Fruit fly (Drosophila melanogaster) whole organism, embryonic: ENCODE data around the gene CG14022.

ENCODE experiments used
- Asciz ChIP-seq: fragments of 200-800 bp; sonication (Bioruptor generic); optimal IDR thresholded peaks from 2 replicates; lab custom pipeline; 2017; ENCODE audit warnings: missing biosample characterization, mild to moderate bottlenecking, missing genetic modification characterization, missing genetic modification reagents
- CG10147 ChIP-seq: fragments of 200-800 bp; sonication (Bioruptor generic); optimal IDR thresholded peaks from 2 replicates; lab custom pipeline; 2019; ENCODE audit warnings: missing biosample characterization, mild to moderate bottlenecking, missing genetic modification characterization, moderate library complexity
- CG10321 ChIP-seq: fragments of 200-800 bp; sonication (Bioruptor generic); IDR thresholded peaks from 2 replicates; pipeline ENCODE4 v1.3.6; 2022; ENCODE audit warnings: missing biosample characterization, missing genetic modification characterization
- CG11247 ChIP-seq: fragments of 200-800 bp; sonication (Bioruptor generic); IDR thresholded peaks from 2 replicates; pipeline ENCODE4 v1.3.6; 2022; ENCODE audit warnings: missing biosample characterization, missing genetic modification characterization
- CG11560 ChIP-seq: fragments of 200-800 bp; sonication (Bioruptor generic); IDR thresholded peaks from 3 replicates; pipeline ENCODE4 v1.3.6; 2022; ENCODE audit warnings: missing biosample characterization, missing genetic modification characterization
- CG11695 ChIP-seq: fragments of 200-800 bp; sonication (Bioruptor generic); IDR thresholded peaks from 3 replicates; pipeline ENCODE4 v1.3.6; 2022; ENCODE audit warnings: missing biosample characterization, missing genetic modification characterization
- CG13775 ChIP-seq: fragments of 200-800 bp; sonication (Bioruptor generic); optimal IDR thresholded peaks from 3 replicates; lab custom pipeline; 2017; ENCODE audit warnings: missing biosample characterization, mild to moderate bottlenecking, missing genetic modification characterization
- CG13894 ChIP-seq: fragments of 200-800 bp; sonication (Bioruptor generic); optimal IDR thresholded peaks from 3 replicates; lab custom pipeline; 2018; ENCODE audit warnings: missing biosample characterization, mild to moderate bottlenecking, missing genetic modification characterization, moderate library complexity
- CG14441 ChIP-seq: fragments of 200-800 bp; sonication (Bioruptor generic); IDR thresholded peaks from 2 replicates; pipeline ENCODE4 v1.3.6; 2022; ENCODE audit warnings: missing biosample characterization, missing genetic modification characterization
- CG15011 ChIP-seq: fragments of 200-800 bp; sonication (Bioruptor generic); optimal IDR thresholded peaks from 3 replicates; lab custom pipeline; 2018; ENCODE audit warnings: missing biosample characterization, mild to moderate bottlenecking, missing genetic modification characterization
- CG15696 ChIP-seq: fragments of 200-800 bp; sonication (Bioruptor generic); optimal IDR thresholded peaks from 2 replicates; lab custom pipeline; 2019; ENCODE audit warnings: missing biosample characterization, mild to moderate bottlenecking, missing genetic modification characterization, moderate library complexity
- CG16815 ChIP-seq: fragments of 200-800 bp; sonication (Bioruptor generic); optimal IDR thresholded peaks from 3 replicates; lab custom pipeline; 2017; ENCODE audit warnings: missing biosample characterization, mild to moderate bottlenecking, missing genetic modification characterization
- CG17829 ChIP-seq: fragments of 200-800 bp; optimal IDR thresholded peaks from 2 replicates; lab custom pipeline; 2019; ENCODE audit warnings: missing biosample characterization, mild to moderate bottlenecking, missing genetic modification characterization, moderate library complexity
- CG18599 ChIP-seq: fragments of 200-800 bp; sonication (Bioruptor generic); optimal IDR thresholded peaks from 3 replicates; lab custom pipeline; 2017; ENCODE audit warnings: missing biosample characterization, missing genetic modification characterization, mild to moderate bottlenecking, moderate library complexity, missing genetic modification reagents
- CG18619 ChIP-seq: fragments of 200-800 bp; sonication (Bioruptor generic); optimal IDR thresholded peaks from 3 replicates; lab custom pipeline; 2017; ENCODE audit warnings: missing biosample characterization, mild to moderate bottlenecking, missing genetic modification characterization
- CG2875 ChIP-seq: fragments of 200-800 bp; sonication (Bioruptor generic); optimal IDR thresholded peaks from 2 replicates; lab custom pipeline; 2017; ENCODE audit warnings: missing biosample characterization, mild to moderate bottlenecking, missing genetic modification characterization, missing genetic modification reagents
- CG3065 ChIP-seq: fragments of 200-800 bp; sonication (Bioruptor generic); optimal IDR thresholded peaks from 2 replicates; lab custom pipeline; 2016; ENCODE audit warnings: missing biosample characterization, missing genetic modification characterization
- CG3163 ChIP-seq: fragments of 200-800 bp; sonication (Bioruptor generic); optimal IDR thresholded peaks from 3 replicates; lab custom pipeline; 2016; ENCODE audit warnings: missing biosample characterization, missing genetic modification characterization
- CG34422 ChIP-seq: fragments of 200-800 bp; sonication (Bioruptor generic); IDR thresholded peaks from 3 replicates; pipeline ENCODE4 v1.3.6; 2022; ENCODE audit warnings: missing biosample characterization, missing genetic modification characterization
- CG3995 ChIP-seq: fragments of 200-800 bp; sonication (Bioruptor generic); optimal IDR thresholded peaks from 3 replicates; lab custom pipeline; 2016; ENCODE audit warnings: missing biosample characterization, missing genetic modification characterization
- CG8281 ChIP-seq: fragments of 200-800 bp; sonication (Bioruptor generic); optimal IDR thresholded peaks from 2 replicates; lab custom pipeline; 2018; ENCODE audit warnings: missing biosample characterization, mild to moderate bottlenecking, missing genetic modification characterization, moderate library complexity
- CG9876 ChIP-seq: fragments of 200-800 bp; sonication (Bioruptor generic); optimal IDR thresholded peaks from 2 replicates; lab custom pipeline; 2016; ENCODE audit warnings: missing biosample characterization, missing genetic modification characterization
- CTCF ChIP-seq: fragments of 200-800 bp; sonication (Bioruptor generic); optimal IDR thresholded peaks from 2 replicates; lab custom pipeline; 2017; ENCODE audit warnings: missing biosample characterization, mild to moderate bottlenecking, missing genetic modification characterization, moderate library complexity
- D ChIP-seq, 2 experiments: fragments of 200-800 bp in 1 of 2; fragments of >200 bp in 1 of 2; sonication (Bioruptor generic) in 1 of 2; optimal IDR thresholded peaks; 2 replicates in 1 of 2; 3 replicates in 1 of 2; lab custom pipeline; 2017; ENCODE audit warnings: mild to moderate bottlenecking in 1 of 2, missing biosample characterization in 1 of 2, missing genetic modification characterization in 1 of 2, missing genetic modification reagents in 1 of 2
- Dbx ChIP-seq: fragments of 200-800 bp; sonication (Bioruptor generic); IDR thresholded peaks from 3 replicates; pipeline ENCODE4 v1.3.6; 2022; ENCODE audit warnings: missing biosample characterization, missing genetic modification characterization
- Fer1 ChIP-seq: fragments of 200-800 bp; sonication (Bioruptor generic); optimal IDR thresholded peaks from 2 replicates; lab custom pipeline; 2017; ENCODE audit warnings: missing biosample characterization, mild to moderate bottlenecking, missing genetic modification characterization
- Fer2 ChIP-seq: fragments of 200-800 bp; sonication (Bioruptor generic); optimal IDR thresholded peaks from 2 replicates; lab custom pipeline; 2018; ENCODE audit warnings: missing biosample characterization, mild to moderate bottlenecking, missing genetic modification characterization, moderate library complexity
- GATAe ChIP-seq: fragments of 200-800 bp; sonication (Bioruptor generic); conservative IDR thresholded peaks from 2 replicates; pipeline ENCODE4 v1.3.6; 2022; ENCODE audit warnings: missing biosample characterization, missing genetic modification characterization
- Kr ChIP-seq: fragments of 200-800 bp; sonication (Bioruptor generic); optimal IDR thresholded peaks from 2 replicates; lab custom pipeline; 2017; ENCODE audit warnings: missing biosample characterization, mild to moderate bottlenecking, missing genetic modification characterization
- MTF-1 ChIP-seq: fragments of 200-800 bp; sonication (Bioruptor generic); optimal IDR thresholded peaks from 2 replicates; lab custom pipeline; 2018; ENCODE audit warnings: missing biosample characterization, mild to moderate bottlenecking, missing genetic modification characterization, borderline replicate concordance
- Mad ChIP-seq: fragments of 200-800 bp; sonication (Bioruptor generic); optimal IDR thresholded peaks from 2 replicates; lab custom pipeline; 2016; ENCODE audit warnings: missing biosample characterization, missing genetic modification characterization
- NFAT ChIP-seq: fragments of 200-800 bp; sonication (Bioruptor generic); IDR thresholded peaks from 2 replicates; pipeline ENCODE4 v1.3.6; 2022; ENCODE audit warnings: missing biosample characterization, missing genetic modification characterization
- Oaz ChIP-seq: fragments of 200-800 bp; sonication (Bioruptor generic); IDR thresholded peaks from 2 replicates; pipeline ENCODE4 v1.3.6; 2022; ENCODE audit warnings: missing biosample characterization, missing genetic modification characterization
- Sox100B ChIP-seq: fragments of 200-800 bp; sonication (Bioruptor generic); optimal IDR thresholded peaks from 3 replicates; lab custom pipeline; 2018; ENCODE audit warnings: missing biosample characterization, mild to moderate bottlenecking, missing genetic modification characterization
- Usf ChIP-seq: fragments of 200-800 bp; sonication (Bioruptor generic); optimal IDR thresholded peaks from 2 replicates; lab custom pipeline; 2017; ENCODE audit warnings: missing genotype, missing biosample characterization, missing genetic modification characterization
- Vsx1 ChIP-seq: fragments of 200-800 bp; sonication (Bioruptor generic); optimal IDR thresholded peaks from 2 replicates; lab custom pipeline; 2017; ENCODE audit warnings: missing biosample characterization, mild to moderate bottlenecking, missing genetic modification characterization, missing genetic modification reagents
- caup ChIP-seq: fragments of 200-800 bp; sonication (Bioruptor generic); optimal IDR thresholded peaks from 3 replicates; lab custom pipeline; 2017; ENCODE audit warnings: missing biosample characterization, mild to moderate bottlenecking, missing genetic modification characterization, moderate library complexity; ENCODE audit not compliant: severe bottlenecking
- crc ChIP-seq: fragments of 200-800 bp; sonication (Bioruptor generic); optimal IDR thresholded peaks from 2 replicates; lab custom pipeline; 2016; ENCODE audit warnings: missing biosample characterization, missing genetic modification characterization
- danr ChIP-seq: fragments of 200-800 bp; sonication (Bioruptor generic); IDR thresholded peaks from 2 replicates; pipeline ENCODE4 v1.3.6; 2022; ENCODE audit warnings: missing biosample characterization, missing genetic modification characterization
- fd102C ChIP-seq: fragments of 200-800 bp; sonication (Bioruptor generic); optimal IDR thresholded peaks from 2 replicates; lab custom pipeline; 2018; ENCODE audit warnings: missing biosample characterization, mild to moderate bottlenecking, missing genetic modification characterization, moderate library complexity
- fru ChIP-seq: fragments of >200 bp; optimal IDR thresholded peaks from 2 replicates; lab custom pipeline; 2017
- gcm ChIP-seq: fragments of 200-800 bp; sonication (Bioruptor generic); optimal IDR thresholded peaks from 2 replicates; lab custom pipeline; 2019; ENCODE audit warnings: missing biosample characterization, mild to moderate bottlenecking, missing genetic modification characterization, moderate library complexity
- jigr1 ChIP-seq: fragments of 200-800 bp; sonication (Bioruptor generic); IDR thresholded peaks from 3 replicates; pipeline ENCODE4 v1.3.6; 2022; ENCODE audit warnings: missing biosample characterization, missing genetic modification characterization
- jumu ChIP-seq: fragments of 200-800 bp; sonication (Bioruptor generic); optimal IDR thresholded peaks from 3 replicates; lab custom pipeline; 2016; ENCODE audit warnings: missing biosample characterization, missing genetic modification characterization
- kah ChIP-seq: fragments of 200-800 bp; sonication (Bioruptor generic); optimal IDR thresholded peaks from 2 replicates; lab custom pipeline; 2018; ENCODE audit warnings: missing biosample characterization, mild to moderate bottlenecking, missing genetic modification characterization
- lov ChIP-seq, 2 experiments: fragments of 200-800 bp in 1 of 2; fragments of >200 bp in 1 of 2; sonication (Bioruptor generic) in 1 of 2; IDR thresholded peaks in 1 of 2; optimal IDR thresholded peaks in 1 of 2; 2 replicates in 1 of 2; 3 replicates in 1 of 2; pipeline versions ENCODE4 v1.3.6 to Lab custom; 2017 to 2022; ENCODE audit warnings: missing biosample characterization in 1 of 2, missing genetic modification characterization in 1 of 2
- repo ChIP-seq: fragments of 200-800 bp; sonication (Bioruptor generic); optimal IDR thresholded peaks from 2 replicates; lab custom pipeline; 2016; ENCODE audit warnings: missing biosample characterization, missing genetic modification characterization
- tap ChIP-seq: fragments of 200-800 bp; optimal IDR thresholded peaks from 3 replicates; lab custom pipeline; 2019; ENCODE audit warnings: missing biosample characterization, mild to moderate bottlenecking, missing genetic modification characterization, moderate library complexity
- tin ChIP-seq: fragments of 200-800 bp; sonication (Bioruptor generic); optimal IDR thresholded peaks from 3 replicates; lab custom pipeline; 2016; ENCODE audit warnings: missing biosample characterization, missing genetic modification characterization
- yki ChIP-seq: fragments of >200 bp; optimal IDR thresholded peaks from 3 replicates; lab custom pipeline; 2018

Gene CG14022

DNA sequence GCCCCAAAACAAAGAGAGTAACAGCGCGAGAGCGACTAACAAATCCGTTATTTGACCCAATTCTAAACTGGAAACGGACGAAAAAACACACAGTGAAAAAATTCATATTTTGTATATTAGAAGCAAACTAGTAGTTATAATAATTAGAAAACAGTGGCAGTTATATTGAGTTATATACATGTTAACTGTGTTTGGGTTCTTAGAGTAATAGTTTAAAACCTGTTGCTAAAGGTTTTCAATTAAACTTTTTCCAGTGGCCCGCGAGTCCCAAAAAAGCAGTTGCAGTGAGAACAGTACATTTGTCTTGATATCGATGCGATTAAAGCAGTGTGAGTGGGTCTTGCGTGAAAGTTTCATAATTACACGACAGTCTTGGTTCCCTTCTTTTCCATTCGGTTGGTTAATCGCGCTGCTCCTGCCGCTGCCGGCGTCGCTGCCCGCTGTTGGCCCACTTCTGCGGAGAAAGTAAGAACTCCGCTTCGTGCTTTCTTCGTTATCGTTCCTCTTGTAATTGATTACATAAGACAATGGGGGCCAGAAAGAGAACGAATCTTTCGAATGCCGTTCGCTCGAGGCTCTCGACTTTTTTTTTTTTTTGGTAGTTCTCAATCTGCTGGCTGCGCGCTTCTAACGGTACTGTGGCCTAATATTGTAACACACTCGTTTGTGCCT, 31.3 kb downstream of the CG14022 start (continued):
- TF ChIP-seq Dbx (GFP tag; lab: Robert Waterston, UW): no peak
- TF ChIP-seq tap (tag; lab: Kevin White, UChicago): no peak
- no peak for TF ChIP-seq fru (lab: Kevin White, UChicago)
- TF ChIP-seq jumu (GFP tag; lab: Kevin White, UChicago): no peak
- no peak for TF ChIP-seq Asciz (GFP tag; lab: Kevin White, UChicago)
- no peak for TF ChIP-seq CG18619
- no peak for TF ChIP-seq fd102C
- TF ChIP-seq Fer2 (tag; lab: Kevin White, UChicago): no peak
- no peak for TF ChIP-seq jigr1
- TF ChIP-seq Kr (GFP tag; lab: Kevin White, UChicago): no peak
- peak; percentile 26 for TF ChIP-seq Sox100B (GFP tag; lab: Kevin White, UChicago)
- TF ChIP-seq repo (GFP tag; lab: Kevin White, UChicago): no peak
- TF ChIP-seq Oaz: no peak
- no peak for TF ChIP-seq CG10147 (GFP tag; lab: Kevin White, UChicago)
- no peak for TF ChIP-seq MTF-1 (GFP tag; lab: Kevin White, UChicago)
- no peak for TF ChIP-seq CG3163
- TF ChIP-seq Usf (GFP tag; lab: Kevin White, UChicago): no peak
- peak; percentile 6 for TF ChIP-seq gcm (GFP tag; lab: Kevin White, UChicago)
- TF ChIP-seq CG8281: no peak
- TF ChIP-seq CG17829 (tag; lab: Kevin White, UChicago): peak; percentile 35
- TF ChIP-seq CG9876 (GFP tag; lab: Kevin White, UChicago): no peak
- no peak for TF ChIP-seq CG18599 (GFP tag; lab: Kevin White, UChicago)
- TF ChIP-seq CG13894 (tag; lab: Kevin White, UChicago): no peak
- no peak for TF ChIP-seq kah (GFP tag; lab: Kevin White, UChicago)
- TF ChIP-seq danr: no peak
- TF ChIP-seq CG2875 (GFP tag; lab: Kevin White, UChicago): peak; percentile 20
- no peak for TF ChIP-seq CG15696
- TF ChIP-seq GATAe (GFP tag; lab: Robert Waterston, UW): no peak
- no peak for TF ChIP-seq NFAT
- TF ChIP-seq CG13775 (GFP tag; lab: Kevin White, UChicago): peak; percentile 15
- TF ChIP-seq Fer1: no peak
- no peak for TF ChIP-seq caup (GFP tag; lab: Kevin White, UChicago)
- TF ChIP-seq CG14441 (GFP tag; lab: Robert Waterston, UW): no peak
- TF ChIP-seq CG15011 (GFP tag; lab: Kevin White, UChicago): no peak
- TF ChIP-seq lov (optimal IDR thresholded peaks at IDR 0.05; lab: Kevin White, UChicago): no peak
- TF ChIP-seq lov (GFP tag; IDR thresholded peaks at IDR 0.05; lab: Robert Waterston, UW): 0 out of 3 replicates have a peak, but pooled peaks have one; percentile 56
- no peak for TF ChIP-seq Mad
- no peak for TF ChIP-seq CG11247
- no peak for TF ChIP-seq CG3065 (GFP tag; lab: Kevin White, UChicago)
- TF ChIP-seq CTCF (GFP tag; lab: Kevin White, UChicago): no peak
- no peak for TF ChIP-seq Vsx1 (GFP tag; lab: Kevin White, UChicago)
- no peak for TF ChIP-seq CG34422 (GFP tag; lab: Robert Waterston, UW)
- TF ChIP-seq CG3995 (GFP tag; lab: Kevin White, UChicago): no peak
- no peak for TF ChIP-seq D (optimal IDR thresholded peaks at IDR 0.05; lab: Kevin White, UChicago)
- peak; percentile 54 for TF ChIP-seq D (GFP tag; optimal IDR thresholded peaks at IDR 0.05; lab: Kevin White, UChicago)
- TF ChIP-seq CG11695 (GFP tag; lab: Robert Waterston, UW): peak; percentile 36; the same call in 2 of the 3 replicates
- no peak for TF ChIP-seq CG11560 (tag; lab: Robert Waterston, UW)
- no peak for TF ChIP-seq CG10321 (GFP tag; lab: Robert Waterston, UW)
- no peak for TF ChIP-seq yki (lab: Kevin White, UChicago)
- no peak for TF ChIP-seq tin (GFP tag; lab: Kevin White, UChicago)
- TF ChIP-seq crc (GFP tag; lab: Kevin White, UChicago): no peak
- TF ChIP-seq CG16815 (GFP tag; lab: Kevin White, UChicago): no peak
